Worm (Caenorhabditis elegans) whole organism, early embryonic: ENCODE results near the gene set-1.

Experiments
- aly-1 ChIP-seq: sonication (generic microtip); optimal IDR thresholded peaks from 2 replicates; lab custom pipeline; 2016; ENCODE audit warnings: missing genetic modification characterization, missing compliant biosample characterization
- ama-1 ChIP-seq: fragments of 150-350 bp; optimal IDR thresholded peaks from 2 replicates; lab custom pipeline; 2014
- ceh-13 ChIP-seq: fragments of 200-800 bp; sonication (Bioruptor generic); optimal IDR thresholded peaks from 2 replicates; lab custom pipeline; 2018; ENCODE audit warnings: mild to moderate bottlenecking, missing genetic modification characterization, missing compliant biosample characterization
- ceh-36 ChIP-seq: sonication (generic microtip); optimal IDR thresholded peaks from 2 replicates; lab custom pipeline; 2016; ENCODE audit warnings: missing genetic modification characterization, inconsistent platforms, missing compliant biosample characterization
- ets-7 ChIP-seq: sonication (generic microtip); optimal IDR thresholded peaks from 2 replicates; lab custom pipeline; 2016; ENCODE audit warnings: missing genotype, missing genetic modification characterization, missing compliant biosample characterization
- flt-1 ChIP-seq: fragments of 200-800 bp; sonication (Bioruptor generic); IDR thresholded peaks from 2 replicates; pipeline ENCODE4 v1.3.6; 2022; ENCODE audit warnings: missing genetic modification characterization, missing compliant biosample characterization
- hmbx-1 ChIP-seq: sonication (generic microtip); optimal IDR thresholded peaks from 2 replicates; lab custom pipeline; 2016; ENCODE audit warnings: mild to moderate bottlenecking, missing genetic modification characterization, missing compliant biosample characterization
- hnd-1 ChIP-seq: sonication (generic microtip); optimal IDR thresholded peaks from 2 replicates; lab custom pipeline; 2016; ENCODE audit warnings: missing genetic modification characterization, missing compliant biosample characterization
- pes-1 ChIP-seq: fragments of 200-800 bp; sonication (Bioruptor generic); IDR thresholded peaks from 2 replicates; pipeline ENCODE4 v1.3.6; 2022; ENCODE audit warnings: missing genetic modification reagents, missing genetic modification characterization, missing compliant biosample characterization
- scrt-1 ChIP-seq: fragments of 200-800 bp; sonication (Bioruptor generic); IDR thresholded peaks from 2 replicates; pipeline ENCODE4 v1.3.6; 2022; ENCODE audit warnings: missing genetic modification characterization, missing compliant biosample characterization
- sea-1 ChIP-seq: fragments of 200-800 bp; sonication (Bioruptor generic); conservative IDR thresholded peaks from 2 replicates; pipeline ENCODE4 v1.3.6; 2022; ENCODE audit warnings: missing genetic modification characterization, missing compliant biosample characterization
- tbx-11 ChIP-seq: fragments of 200-800 bp; sonication (Bioruptor generic); IDR thresholded peaks from 2 replicates; pipeline ENCODE4 v1.3.6; 2022; ENCODE audit warnings: missing genetic modification characterization, missing compliant biosample characterization
- tbx-37 ChIP-seq: fragments of 200-800 bp; sonication (Bioruptor generic); conservative IDR thresholded peaks from 2 replicates; pipeline ENCODE4 v1.3.6; 2022; ENCODE audit warnings: missing genetic modification reagents, missing genetic modification characterization, missing compliant biosample characterization

DNA sequence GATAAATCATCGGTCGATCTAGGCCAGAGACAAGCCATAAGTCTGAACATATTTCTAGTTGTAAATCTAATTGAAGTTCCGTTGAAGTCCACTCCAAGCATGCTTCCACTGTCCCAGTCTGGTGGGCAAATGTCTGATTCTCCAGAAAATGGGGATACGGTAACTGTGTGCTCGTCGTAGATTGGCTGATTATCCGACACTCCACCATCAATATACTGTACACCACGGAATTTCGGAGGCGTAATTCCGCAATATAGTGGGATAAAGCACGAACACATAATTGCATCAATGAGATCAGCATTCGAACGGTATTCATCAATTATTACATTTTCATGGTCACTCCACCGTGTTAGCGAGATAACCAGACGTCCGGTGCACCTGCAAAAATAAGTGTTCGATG is 33.9 kb downstream of the set-1 start:
- TF ChIP-seq ama-1 (lab: Kevin White, UChicago) (no peak), pes-1 (GFP tag; lab: Robert Waterston, UW) (no peak), scrt-1 (no peak), hmbx-1 (tag; lab: Kevin White, UChicago) (no peak), flt-1 (GFP tag; lab: Robert Waterston, UW) (no peak), sea-1 (GFP tag; lab: Robert Waterston, UW) (no peak), hnd-1 (tag; lab: Kevin White, UChicago) (no peak), ceh-13 (GFP tag; lab: Kevin White, UChicago) (no peak), ceh-36 (tag; lab: Kevin White, UChicago) (no peak), aly-1 (tag; lab: Kevin White, UChicago) (no peak), ets-7 (tag; lab: Kevin White, UChicago) (no peak), tbx-11 (GFP tag; lab: Robert Waterston, UW) (no peak), tbx-37 (GFP tag; lab: Robert Waterston, UW) (no peak)
